Worm (Caenorhabditis elegans) whole organism, late embryonic: ENCODE results near the gene C08F1.12.

Experiments
- C38D4.7 ChIP-seq: fragments of 200-800 bp; sonication (Bioruptor generic); optimal IDR thresholded peaks from 2 replicates; lab custom pipeline; 2018; ENCODE audit warnings: mild to moderate bottlenecking, missing genetic modification characterization, moderate library complexity, missing compliant biosample characterization
- ama-1 ChIP-seq: fragments of 150-350 bp; optimal IDR thresholded peaks from 2 replicates; lab custom pipeline; 2014
- ceh-31 ChIP-seq: sonication (generic microtip); optimal IDR thresholded peaks from 2 replicates; lab custom pipeline; 2016; ENCODE audit warnings: missing genetic modification characterization, missing compliant biosample characterization
- dmd-4 ChIP-seq: sonication (generic microtip); optimal IDR thresholded peaks from 2 replicates; lab custom pipeline; 2016; ENCODE audit warnings: borderline replicate concordance, missing genetic modification characterization, missing compliant biosample characterization
- pha-4 ChIP-seq: fragments of 150-350 bp; optimal IDR thresholded peaks from 2 replicates; lab custom pipeline; 2018; ENCODE audit warnings: missing biosample characterization, missing genetic modification reagents, missing genetic modification characterization
- pqm-1 ChIP-seq: sonication (generic microtip); optimal IDR thresholded peaks from 2 replicates; lab custom pipeline; 2016; ENCODE audit warnings: missing genetic modification characterization, missing compliant biosample characterization
- rnt-1 ChIP-seq: sonication (generic microtip); optimal IDR thresholded peaks from 2 replicates; lab custom pipeline; 2016; ENCODE audit warnings: missing genetic modification characterization, missing compliant biosample characterization
- sox-2 ChIP-seq: fragments of 200-800 bp; sonication (Bioruptor generic); IDR thresholded peaks from 2 replicates; pipeline ENCODE4 v1.3.6; 2022; ENCODE audit warnings: missing genetic modification reagents, missing genetic modification characterization, missing compliant biosample characterization
- ttx-3 ChIP-seq: sonication (generic microtip); optimal IDR thresholded peaks from 2 replicates; lab custom pipeline; 2016; ENCODE audit warnings: missing genetic modification reagents, missing genetic modification characterization, missing compliant biosample characterization
- unc-55 ChIP-seq: sonication (generic microtip); optimal IDR thresholded peaks from 2 replicates; lab custom pipeline; 2017; ENCODE audit warnings: missing biosample characterization, missing genetic modification reagents, missing genetic modification characterization

ce11 chrII:1820774-1821173 lies 14.5 kb upstream of the C08F1.12 start, which contains the start of gene fbxa-3:
- no peak for TF ChIP-seq ceh-31 (tag; lab: Kevin White, UChicago)
- no peak for TF ChIP-seq ama-1 (lab: Kevin White, UChicago)
- TF ChIP-seq pqm-1 (tag; lab: Kevin White, UChicago), result no peak
- no peak for TF ChIP-seq rnt-1 (tag; lab: Kevin White, UChicago)
- no peak for TF ChIP-seq sox-2
- TF ChIP-seq dmd-4 (tag; lab: Kevin White, UChicago), result no peak
- TF ChIP-seq unc-55 (GFP tag; lab: Kevin White, UChicago), result no peak
- no peak for TF ChIP-seq C38D4.7
- no peak for TF ChIP-seq pha-4 (tag; lab: Kevin White, UChicago)
- TF ChIP-seq ttx-3, result no peak
